Worm (Caenorhabditis elegans): ENCODE data around the gene aldo-1.

The aldo-1 gene

DNA sequence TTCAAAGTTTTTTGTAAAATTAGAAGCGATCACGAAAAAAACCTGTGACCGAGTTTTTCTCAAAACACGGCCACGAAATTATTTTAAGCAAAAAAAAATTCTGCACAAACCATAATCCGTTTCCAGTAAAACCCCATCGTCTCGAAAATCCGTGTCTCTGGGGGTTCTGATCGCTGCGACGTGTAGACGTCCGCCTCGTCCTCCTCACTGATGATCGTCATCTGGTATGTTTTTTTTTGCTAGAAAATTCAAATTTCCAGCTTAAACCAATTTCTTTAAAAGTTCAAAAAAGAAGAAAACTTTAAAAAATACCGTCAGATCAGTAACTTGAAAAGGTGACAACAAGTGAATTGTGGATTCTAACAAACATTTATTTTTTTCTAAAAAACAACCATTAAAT, 18.2 kb downstream of the aldo-1 start, which contains the start of gene Y76A2B.4:
TSS of gene Y76A2B.4 (minus strand) at position 241 of the 400 bp plus-strand sequence.
- TF ChIP-seq unc-120 (tag; optimal IDR thresholded peaks at IDR 0.05; ENCODE audit: poor library complexity, severe bottlenecking) = no peak
- no peak for TF ChIP-seq lin-32 (GFP tag; optimal IDR thresholded peaks at IDR 0.05)
- no peak for TF ChIP-seq lsy-2 (tag; optimal IDR thresholded peaks at IDR 0.05)
- TF ChIP-seq blmp-1 (tag; optimal IDR thresholded peaks at IDR 0.05) = no peak
- TF ChIP-seq drap-1 (GFP tag; optimal IDR thresholded peaks at IDR 0.05) = no peak
- no peak for TF ChIP-seq ceh-43 (GFP tag; optimal IDR thresholded peaks at IDR 0.05)
- TF ChIP-seq M03D4.4 (tag; optimal IDR thresholded peaks at IDR 0.05) = no peak
- no peak for TF ChIP-seq mls-2 (tag; optimal IDR thresholded peaks at IDR 0.05)
- no peak for TF ChIP-seq mab-5 (tag; optimal IDR thresholded peaks at IDR 0.05)
- no peak for TF ChIP-seq nhr-12 (tag; optimal IDR thresholded peaks at IDR 0.05)
- no peak for TF ChIP-seq nhr-237 (tag; optimal IDR thresholded peaks at IDR 0.05)
- no peak for TF ChIP-seq sptf-1 (tag; optimal IDR thresholded peaks at IDR 0.05)
- no peak for TF ChIP-seq unc-39 (tag; optimal IDR thresholded peaks at IDR 0.05)
- no peak for TF ChIP-seq nhr-28 (tag; optimal IDR thresholded peaks at IDR 0.05)
- TF ChIP-seq zip-8 (tag; optimal IDR thresholded peaks at IDR 0.05) = no peak
- TF ChIP-seq mep-1 (tag; optimal IDR thresholded peaks at IDR 0.05) = no peak
- no peak for TF ChIP-seq ceh-83 (GFP tag; optimal IDR thresholded peaks at IDR 0.05)
- no peak for TF ChIP-seq cnd-1 (tag; optimal IDR thresholded peaks at IDR 0.05)

DNA sequence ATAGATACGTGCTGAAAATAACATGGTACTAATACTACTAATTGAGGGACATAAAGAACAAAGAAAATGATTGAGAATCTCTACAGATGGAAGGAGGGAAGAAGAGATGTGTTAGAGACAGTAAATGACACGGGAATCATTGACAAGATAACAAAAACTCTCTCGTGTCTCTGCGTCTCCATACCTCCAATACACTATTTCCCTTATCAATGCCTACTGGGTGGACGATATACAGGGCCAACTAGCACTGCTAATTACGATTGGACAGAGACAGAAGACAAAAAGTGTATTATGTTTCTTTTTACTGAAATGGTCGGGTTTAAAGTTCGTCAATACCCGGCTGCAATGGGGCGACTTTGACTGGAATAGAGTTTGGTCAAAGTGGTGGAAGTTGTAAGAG, 20.1 kb downstream of the aldo-1 start:
- no peak for TF ChIP-seq ceh-39 (tag; optimal IDR thresholded peaks at IDR 0.05)
- TF ChIP-seq ces-1 (GFP tag; optimal IDR thresholded peaks at IDR 0.05) = no peak
- TF ChIP-seq drap-1 (GFP tag; optimal IDR thresholded peaks at IDR 0.05) = no peak
- no peak for TF ChIP-seq tbx-8 (GFP tag; optimal IDR thresholded peaks at IDR 0.05)
- no peak for TF ChIP-seq nhr-28 (tag; optimal IDR thresholded peaks at IDR 0.05)
- no peak for TF ChIP-seq elt-3 (tag; optimal IDR thresholded peaks at IDR 0.05)

DNA sequence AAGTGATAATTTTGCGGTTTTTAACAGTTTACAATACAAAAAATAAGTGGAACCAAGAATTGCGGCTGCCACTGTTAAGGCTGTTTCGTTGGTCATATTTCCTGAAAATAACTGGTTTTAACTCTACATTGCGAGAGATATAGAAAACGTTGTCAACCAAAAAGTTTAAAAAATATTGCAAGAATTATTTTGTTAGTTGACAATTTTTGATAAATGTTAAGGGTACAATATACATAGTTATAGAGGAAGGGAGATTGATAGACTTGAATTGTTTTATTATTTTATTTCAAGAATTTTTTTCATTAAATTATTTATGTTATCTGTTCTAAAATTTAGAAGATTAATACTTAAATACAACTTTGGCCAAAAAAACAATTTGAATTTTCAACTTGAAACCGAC, 21.3 kb downstream of the aldo-1 start, which contains the start of gene acs-5:
TSS of gene acs-5 (minus strand) at position 101 of the 400 bp plus-strand sequence.
- TF ChIP-seq unc-120 (tag; optimal IDR thresholded peaks at IDR 0.05; ENCODE audit: poor library complexity, severe bottlenecking) (no peak), elt-1 (tag; optimal IDR thresholded peaks at IDR 0.05; ENCODE audit: borderline replicate concordance, insufficient read depth) (no peak), drap-1 (GFP tag; optimal IDR thresholded peaks at IDR 0.05) (no peak)

DNA sequence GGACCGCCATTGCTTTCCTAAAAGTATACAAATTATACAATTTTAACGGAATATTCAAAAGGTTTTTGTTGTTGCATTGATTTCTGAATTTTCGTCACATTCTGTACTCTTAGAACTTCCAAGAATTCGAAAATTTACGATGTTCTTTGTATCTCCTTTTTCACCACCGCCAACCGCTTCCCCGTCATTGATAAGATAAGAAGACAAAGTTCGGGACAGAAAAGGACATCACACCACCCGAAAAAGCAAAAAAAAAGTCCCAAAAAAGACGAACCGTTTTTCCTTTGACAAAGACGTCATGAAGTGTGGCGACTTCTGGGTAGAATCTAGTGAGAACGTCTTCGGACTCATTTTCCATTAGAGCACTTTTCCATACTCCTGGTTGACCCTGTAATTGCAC, 22.3 kb downstream of the aldo-1 start:
- TF ChIP-seq elt-3 (tag; optimal IDR thresholded peaks at IDR 0.05) = no peak
- TF ChIP-seq unc-62 (GFP tag; optimal IDR thresholded peaks at IDR 0.05) = no peak
- no peak for TF ChIP-seq ceh-39 (tag; optimal IDR thresholded peaks at IDR 0.05)
- no peak for TF ChIP-seq nhr-12 (tag; optimal IDR thresholded peaks at IDR 0.05)
- no peak for TF ChIP-seq blmp-1 (tag; optimal IDR thresholded peaks at IDR 0.05)
- TF ChIP-seq ceh-83 (GFP tag; optimal IDR thresholded peaks at IDR 0.05) = no peak
- TF ChIP-seq ham-2 (GFP tag; optimal IDR thresholded peaks at IDR 0.05) = no peak
- no peak for TF ChIP-seq unc-39 (tag; optimal IDR thresholded peaks at IDR 0.05)
- TF ChIP-seq lsy-2 (tag; optimal IDR thresholded peaks at IDR 0.05) = no peak
- TF ChIP-seq nhr-2 (tag; optimal IDR thresholded peaks at IDR 0.05) = no peak
- TF ChIP-seq nhr-237 (tag; optimal IDR thresholded peaks at IDR 0.05) = no peak
- no peak for TF ChIP-seq flh-1 (GFP tag; optimal IDR thresholded peaks at IDR 0.05)
- TF ChIP-seq lin-32 (GFP tag; optimal IDR thresholded peaks at IDR 0.05) = no peak
- no peak for TF ChIP-seq snpc-4 (tag; optimal IDR thresholded peaks at IDR 0.05)
- TF ChIP-seq ceh-43 (GFP tag; optimal IDR thresholded peaks at IDR 0.05) = no peak
- TF ChIP-seq bed-3 (GFP tag; optimal IDR thresholded peaks at IDR 0.05) = no peak
- no peak for TF ChIP-seq cnd-1 (tag; optimal IDR thresholded peaks at IDR 0.05)

DNA sequence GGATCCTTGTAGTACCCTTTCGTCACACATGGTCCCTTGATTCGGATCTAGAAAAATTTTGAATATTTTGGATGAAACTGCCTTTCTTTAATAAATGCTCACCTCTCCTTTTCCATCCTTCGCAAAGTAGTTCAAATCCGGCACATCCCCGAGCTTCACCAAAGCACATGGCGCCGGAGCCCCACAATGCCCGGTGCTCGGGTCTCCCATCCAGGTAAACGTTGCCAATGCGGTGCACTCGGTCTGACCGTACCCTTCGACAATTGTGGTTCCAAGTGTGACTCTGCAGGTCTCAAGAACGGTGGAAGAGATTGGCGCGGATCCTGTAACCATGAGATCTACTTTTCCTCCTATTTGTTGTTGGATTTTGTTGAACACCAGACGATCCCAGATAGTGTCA, 23.9 kb downstream of the aldo-1 start:
- TF ChIP-seq nhr-76 (tag; optimal IDR thresholded peaks at IDR 0.05) (no peak), pha-4 (tag; optimal IDR thresholded peaks at IDR 0.05) (no peak), unc-120 (tag; optimal IDR thresholded peaks at IDR 0.05; ENCODE audit: poor library complexity, severe bottlenecking) (no peak), elt-1 (tag; optimal IDR thresholded peaks at IDR 0.05; ENCODE audit: borderline replicate concordance, insufficient read depth) (no peak), nhr-12 (tag; optimal IDR thresholded peaks at IDR 0.05) (no peak), M03D4.4 (tag; optimal IDR thresholded peaks at IDR 0.05) (no peak), ceh-39 (tag; optimal IDR thresholded peaks at IDR 0.05) (no peak)

Measured in whole organism, mixed stage, embryonic.